Worm (Caenorhabditis elegans) whole organism, young adult: Measurements from ENCODE around the gene F23B2.10.

ENCODE experiments used
- B0019.2 ChIP-seq: fragments of 200-800 bp; sonication (Bioruptor generic); conservative IDR thresholded peaks from 2 replicates; pipeline ENCODE4 v1.3.6; 2022; ENCODE audit warnings: missing genetic modification reagents, missing genetic modification characterization, missing compliant biosample characterization
- C06A6.2 ChIP-seq: fragments of 200-800 bp; sonication (Bioruptor generic); conservative IDR thresholded peaks from 2 replicates; pipeline ENCODE4 v1.3.6; 2022; ENCODE audit warnings: missing genetic modification characterization, missing compliant biosample characterization
- D2030.7 ChIP-seq: fragments of 200-800 bp; sonication (Bioruptor generic); IDR thresholded peaks from 2 replicates; pipeline ENCODE4 v1.3.6; 2022; ENCODE audit warnings: missing genetic modification reagents, missing genetic modification characterization, missing compliant biosample characterization
- F22D6.2 ChIP-seq: sonication (generic microtip); optimal IDR thresholded peaks from 2 replicates; lab custom pipeline; 2016; ENCODE audit warnings: mild to moderate bottlenecking, missing genetic modification characterization, missing compliant biosample characterization
- F23B12.7 ChIP-seq: sonication (generic microtip); optimal IDR thresholded peaks from 2 replicates; lab custom pipeline; 2017; ENCODE audit warnings: missing genetic modification characterization, mild to moderate bottlenecking, missing compliant biosample characterization, antibody characterized with exemption, moderate library complexity; ENCODE audit not compliant: insufficient read depth
- F37B4.10 ChIP-seq: fragments of 200-800 bp; sonication (Bioruptor generic); IDR thresholded peaks from 2 replicates; pipeline ENCODE4 v1.3.6; 2022; ENCODE audit warnings: missing genetic modification characterization, missing compliant biosample characterization
- F49E8.2 ChIP-seq: sonication (generic microtip); optimal IDR thresholded peaks from 3 replicates; lab custom pipeline; 2017; ENCODE audit warnings: missing genetic modification characterization, mild to moderate bottlenecking, missing compliant biosample characterization, antibody characterized with exemption, moderate library complexity; ENCODE audit not compliant: insufficient read depth
- K12H6.12 ChIP-seq: fragments of 200-800 bp; sonication (Bioruptor generic); optimal IDR thresholded peaks from 2 replicates; lab custom pipeline; 2018; ENCODE audit warnings: mild to moderate bottlenecking, missing genetic modification characterization, missing compliant biosample characterization
- Y67H2A.10 ChIP-seq: fragments of 200-800 bp; sonication (Bioruptor generic); conservative IDR thresholded peaks from 2 replicates; pipeline ENCODE4 v1.3.6; 2022; ENCODE audit warnings: missing genetic modification reagents, missing genetic modification characterization, missing compliant biosample characterization
- atf-7 ChIP-seq: sonication (generic microtip); optimal IDR thresholded peaks from 2 replicates; lab custom pipeline; 2017; ENCODE audit warnings: mild to moderate bottlenecking, missing genetic modification characterization, missing compliant biosample characterization
- attf-6 ChIP-seq: fragments of 200-800 bp; sonication (Bioruptor generic); IDR thresholded peaks from 2 replicates; pipeline ENCODE4 v1.3.6; 2022; ENCODE audit warnings: missing genetic modification reagents, missing genetic modification characterization, missing compliant biosample characterization
- bed-2 ChIP-seq: fragments of 200-800 bp; sonication (Bioruptor generic); IDR thresholded peaks from 2 replicates; pipeline ENCODE4 v1.3.6; 2022; ENCODE audit warnings: missing genetic modification reagents, missing genetic modification characterization, missing compliant biosample characterization
- ceh-100 ChIP-seq: fragments of 200-800 bp; sonication (Bioruptor generic); IDR thresholded peaks from 2 replicates; pipeline ENCODE4 v1.3.6; 2022; ENCODE audit warnings: missing genetic modification reagents, missing genetic modification characterization, missing compliant biosample characterization
- ceh-58 ChIP-seq: fragments of 200-800 bp; sonication (Bioruptor generic); IDR thresholded peaks from 2 replicates; pipeline ENCODE4 v1.3.6; 2022; ENCODE audit warnings: missing genetic modification characterization, missing compliant biosample characterization
- fkh-3 ChIP-seq: sonication (generic microtip); optimal IDR thresholded peaks from 2 replicates; lab custom pipeline; 2016; ENCODE audit warnings: mild to moderate bottlenecking, missing genetic modification characterization, missing compliant biosample characterization
- gei-17 ChIP-seq: fragments of 200-800 bp; sonication (Bioruptor generic); optimal IDR thresholded peaks from 2 replicates; lab custom pipeline; 2018; ENCODE audit warnings: mild to moderate bottlenecking, missing genetic modification characterization, missing compliant biosample characterization
- hlh-12 ChIP-seq: sonication (generic microtip); optimal IDR thresholded peaks from 2 replicates; lab custom pipeline; 2016; ENCODE audit warnings: missing genetic modification characterization, missing compliant biosample characterization
- hlh-26 ChIP-seq: fragments of 200-800 bp; sonication (Bioruptor generic); conservative IDR thresholded peaks from 2 replicates; pipeline ENCODE4 v1.3.6; 2022; ENCODE audit warnings: missing genetic modification reagents, missing genetic modification characterization, missing compliant biosample characterization
- hmg-1.2 ChIP-seq: fragments of 200-800 bp; sonication (Bioruptor generic); IDR thresholded peaks from 2 replicates; pipeline ENCODE4 v1.3.6; 2022; ENCODE audit warnings: missing genetic modification reagents, missing genetic modification characterization, missing compliant biosample characterization
- hmg-20 ChIP-seq: fragments of 200-800 bp; sonication (Bioruptor generic); IDR thresholded peaks from 2 replicates; pipeline ENCODE4 v1.3.6; 2022; ENCODE audit warnings: missing genetic modification reagents, missing genetic modification characterization, missing compliant biosample characterization
- hsf-1 ChIP-seq: fragments of 200-800 bp; sonication (Bioruptor generic); IDR thresholded peaks from 2 replicates; pipeline ENCODE4 v1.3.6; 2022; ENCODE audit warnings: missing genetic modification reagents, missing genetic modification characterization, missing compliant biosample characterization
- lin-40 ChIP-seq: sonication (generic microtip); optimal IDR thresholded peaks from 2 replicates; lab custom pipeline; 2016; ENCODE audit warnings: missing genetic modification characterization, mild to moderate bottlenecking, missing compliant biosample characterization, missing genotype, missing genetic modification reagents
- lsl-1 ChIP-seq: fragments of 200-800 bp; sonication (Bioruptor generic); optimal IDR thresholded peaks from 2 replicates; lab custom pipeline; 2018; ENCODE audit warnings: mild to moderate bottlenecking, missing genetic modification characterization, moderate library complexity, missing compliant biosample characterization
- madf-10 ChIP-seq: sonication (generic microtip); optimal IDR thresholded peaks from 2 replicates; lab custom pipeline; 2016; ENCODE audit warnings: mild to moderate bottlenecking, missing genetic modification characterization, missing compliant biosample characterization
- madf-3 ChIP-seq: fragments of 200-800 bp; sonication (Bioruptor generic); IDR thresholded peaks from 2 replicates; pipeline ENCODE4 v1.3.6; 2022; ENCODE audit warnings: missing genetic modification reagents, missing genetic modification characterization, missing compliant biosample characterization
- madf-6 ChIP-seq: fragments of 200-800 bp; sonication (Bioruptor generic); IDR thresholded peaks from 2 replicates; pipeline ENCODE4 v1.3.6; 2022; ENCODE audit warnings: missing genetic modification reagents, missing genetic modification characterization, missing compliant biosample characterization
- madf-8 ChIP-seq: fragments of 200-800 bp; sonication (Bioruptor generic); conservative IDR thresholded peaks from 2 replicates; pipeline ENCODE4 v1.3.6; 2022; ENCODE audit warnings: missing genetic modification reagents, missing genetic modification characterization, missing compliant biosample characterization
- nhr-120 ChIP-seq: fragments of 200-800 bp; sonication (Bioruptor generic); IDR thresholded peaks from 2 replicates; pipeline ENCODE4 v1.3.6; 2022; ENCODE audit warnings: missing genetic modification characterization, missing compliant biosample characterization
- nhr-80 ChIP-seq: sonication (generic microtip); optimal IDR thresholded peaks from 2 replicates; lab custom pipeline; 2016; ENCODE audit warnings: missing genetic modification characterization, missing compliant biosample characterization
- rcor-1 ChIP-seq: fragments of 200-800 bp; sonication (Bioruptor generic); IDR thresholded peaks from 2 replicates; pipeline ENCODE4 v1.3.6; 2022; ENCODE audit warnings: missing genetic modification reagents, missing genetic modification characterization, missing compliant biosample characterization
- rec-8 ChIP-seq, 2 experiments: sonication (generic microtip); optimal IDR thresholded peaks; 2 replicates each; lab custom pipeline; 2016; ENCODE audit warnings: mild to moderate bottlenecking in 2 of 2, missing genetic modification characterization in 2 of 2, missing genetic modification reagents in 2 of 2, missing genotype in 2 of 2, missing biosample characterization in 1 of 2, missing compliant biosample characterization in 1 of 2, moderate library complexity in 1 of 2
- sdz-38 ChIP-seq: sonication (generic microtip); optimal IDR thresholded peaks from 2 replicates; lab custom pipeline; 2016; ENCODE audit warnings: missing genotype, missing genetic modification characterization, missing compliant biosample characterization
- snpc-1.1 ChIP-seq: sonication (generic microtip); optimal IDR thresholded peaks from 2 replicates; lab custom pipeline; 2017; ENCODE audit warnings: missing genetic modification characterization, mild to moderate bottlenecking, missing compliant biosample characterization, antibody characterized with exemption, moderate library complexity, missing genotype, missing genetic modification reagents; ENCODE audit not compliant: insufficient read depth
- snpc-1.3 ChIP-seq: sonication (generic microtip); optimal IDR thresholded peaks from 2 replicates; lab custom pipeline; 2017; ENCODE audit warnings: missing genetic modification characterization, mild to moderate bottlenecking, missing compliant biosample characterization, antibody characterized with exemption, moderate library complexity, missing genotype, missing genetic modification reagents; ENCODE audit not compliant: insufficient read depth
- snpc-3.4 ChIP-seq: sonication (generic microtip); optimal IDR thresholded peaks from 2 replicates; lab custom pipeline; 2017; ENCODE audit warnings: missing genetic modification characterization, mild to moderate bottlenecking, missing compliant biosample characterization, antibody characterized with exemption, moderate library complexity, missing genotype, missing genetic modification reagents
- snpc-4 ChIP-seq, 5 experiments: fragments of 150-350 bp in 1 of 5; sonication (generic microtip) in 4 of 5; optimal IDR thresholded peaks; 2 replicates each; lab custom pipeline; 2014 to 2018; ENCODE audit warnings: missing genetic modification characterization in 5 of 5, missing biosample characterization in 3 of 5, antibody characterized with exemption in 2 of 5, mild to moderate bottlenecking in 2 of 5, missing compliant biosample characterization in 2 of 5, missing genotype in 2 of 5, moderate library complexity in 2 of 5, missing genetic modification reagents in 1 of 5
- tbp1 ChIP-seq: fragments of 200-800 bp; sonication (Bioruptor generic); optimal IDR thresholded peaks from 2 replicates; lab custom pipeline; 2018; ENCODE audit warnings: mild to moderate bottlenecking, missing genetic modification characterization, missing compliant biosample characterization
- tbx-9 ChIP-seq: sonication (generic microtip); optimal IDR thresholded peaks from 2 replicates; lab custom pipeline; 2016; ENCODE audit warnings: borderline replicate concordance, missing genetic modification characterization, inconsistent platforms, missing compliant biosample characterization
- tlf-1 ChIP-seq: fragments of 200-800 bp; sonication (Bioruptor generic); optimal IDR thresholded peaks from 2 replicates; lab custom pipeline; 2018; ENCODE audit warnings: mild to moderate bottlenecking, missing genetic modification characterization, missing compliant biosample characterization
- ztf-26 ChIP-seq: sonication (generic microtip); optimal IDR thresholded peaks from 2 replicates; lab custom pipeline; 2017; ENCODE audit warnings: missing genetic modification characterization, missing compliant biosample characterization
- ztf-28 ChIP-seq: fragments of 200-800 bp; sonication (Bioruptor generic); IDR thresholded peaks from 2 replicates; pipeline ENCODE4 v1.3.6; 2022; ENCODE audit warnings: missing genetic modification reagents, missing genetic modification characterization, missing compliant biosample characterization
- ztf-3 ChIP-seq: fragments of 200-800 bp; sonication (Bioruptor generic); optimal IDR thresholded peaks from 2 replicates; lab custom pipeline; 2018; ENCODE audit warnings: mild to moderate bottlenecking, missing genetic modification characterization, missing compliant biosample characterization

Gene F23B2.10

ce11 chrIV:9144405-9144804 lies 9.8 kb downstream of the F23B2.10 start, which contains the start of gene flp-1:
Gene flp-1, plus strand, starts transcription at chrIV:9144705.
- TF ChIP-seq bed-2 (GFP tag; lab: Robert Waterston, UW) (no peak), madf-3 (no peak), fkh-3 (no peak), hlh-26 (GFP tag; lab: Robert Waterston, UW) (no peak), hlh-12 (tag; lab: Kevin White, UChicago) (no peak), C06A6.2 (GFP tag; lab: Robert Waterston, UW) (no peak), ceh-100 (GFP tag; lab: Robert Waterston, UW) (no peak), ztf-3 (GFP tag; lab: Kevin White, UChicago) (no peak)

DNA sequence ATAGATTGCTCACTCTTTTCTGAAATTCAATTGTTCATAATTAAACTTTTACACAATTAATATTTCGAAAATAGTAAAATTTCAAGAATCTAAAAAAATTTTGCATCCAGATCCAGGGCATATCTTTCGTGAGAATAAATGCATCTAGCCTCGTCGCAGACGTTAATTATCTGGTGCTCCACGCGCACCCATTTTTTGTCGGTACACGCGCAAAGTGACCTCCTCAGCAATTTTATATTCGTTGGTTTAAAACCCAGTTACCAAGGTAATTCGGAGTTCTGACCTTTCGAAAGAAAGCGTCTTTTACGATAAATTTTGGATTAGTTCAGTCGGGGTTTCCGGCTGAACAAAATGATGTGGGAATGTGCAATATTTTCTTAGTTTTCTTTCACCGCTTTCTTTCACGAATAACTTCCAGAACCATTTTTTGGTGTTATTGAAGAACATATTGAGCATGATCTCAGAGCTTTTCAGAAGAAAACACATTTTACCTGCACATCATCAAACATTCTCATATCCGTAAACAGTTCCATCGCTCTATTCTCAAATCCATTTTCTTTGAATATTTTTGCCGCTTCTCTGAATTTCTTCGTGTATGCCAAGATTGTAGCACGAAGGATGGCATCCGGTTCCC lies 13.9 kb downstream of the F23B2.10 start:
- TF ChIP-seq tlf-1 (no peak), F49E8.2 (tag; lab: Kevin White, UChicago) (peak; percentile 8), snpc-1.3 (peak; percentile 34), snpc-1.1 (tag; lab: Kevin White, UChicago) (peak; percentile 92), snpc-3.4 (peak; percentile 78), madf-6 (GFP tag; lab: Robert Waterston, UW) (peak; percentile 67), nhr-120 (GFP tag; lab: Robert Waterston, UW) (no peak), lsl-1 (GFP tag; lab: Kevin White, UChicago) (peak; percentile 45), B0019.2 (GFP tag; lab: Robert Waterston, UW) (no peak), hmg-1.2 (GFP tag; lab: Robert Waterston, UW) (peak; percentile 56), rec-8 (tag; optimal IDR thresholded peaks at IDR 0.05; lab: Kevin White, UChicago) (no peak), attf-6 (peak; percentile 93), D2030.7 (peak; percentile 43; the same call in 1 of the 2 replicates), madf-8 (no peak), tbp1 (GFP tag; lab: Kevin White, UChicago) (peak; percentile 73), F37B4.10 (GFP tag; lab: Robert Waterston, UW) (no peak), snpc-4 (GFP tag; optimal IDR thresholded peaks at IDR 0.05; lab: Kevin White, UChicago) (peak; percentile 82), snpc-4 (tag; optimal IDR thresholded peaks at IDR 0.05; lab: Kevin White, UChicago) (peak; percentile 86 to 97 (median 94))

ce11 chrIV:9135377-9135776 lies 18.8 kb downstream of the F23B2.10 start, which contains the start of gene delm-1:
Gene delm-1, minus strand, starts transcription at chrIV:9135477.
- TF ChIP-seq lin-40 (tag; lab: Kevin White, UChicago) (no peak), F22D6.2 (tag; lab: Kevin White, UChicago) (no peak), gei-17 (no peak), ztf-28 (GFP tag; lab: Robert Waterston, UW) (no peak)

DNA sequence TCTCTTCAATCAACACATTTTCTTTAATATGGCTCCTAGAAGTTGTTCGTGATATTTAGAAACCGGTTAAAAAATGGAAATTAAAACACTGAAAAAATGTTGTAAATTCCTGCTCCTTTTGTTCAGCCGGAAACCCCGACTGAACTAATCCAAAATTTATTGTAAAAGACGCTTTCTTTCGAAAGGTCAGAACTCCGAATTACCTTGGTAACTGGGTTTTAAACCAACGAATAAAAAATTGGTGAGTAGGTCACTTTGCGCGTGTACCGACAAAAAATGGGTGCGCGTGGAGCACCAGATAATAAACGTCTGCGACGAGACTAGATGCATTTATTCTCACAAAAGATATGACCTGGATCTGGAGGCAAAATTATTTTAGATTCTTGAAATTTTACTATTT lies 23.6 kb downstream of the F23B2.10 start:
- TF ChIP-seq ztf-26 (tag; lab: Kevin White, UChicago) (no peak), sdz-38 (tag; lab: Kevin White, UChicago) (no peak), madf-10 (tag; lab: Kevin White, UChicago) (no peak), F23B12.7 (tag; lab: Kevin White, UChicago) (no peak), tbp1 (GFP tag; lab: Kevin White, UChicago) (peak; percentile 72), ztf-28 (GFP tag; lab: Robert Waterston, UW) (no peak), hsf-1 (GFP tag; lab: Robert Waterston, UW) (no peak), tbx-9 (tag; lab: Kevin White, UChicago) (no peak), atf-7 (no peak), ceh-58 (GFP tag; lab: Robert Waterston, UW) (no peak), snpc-4 (GFP tag; optimal IDR thresholded peaks at IDR 0.05; lab: Kevin White, UChicago) (peak; percentile 79), snpc-4 (tag; optimal IDR thresholded peaks at IDR 0.05; lab: Kevin White, UChicago) (peak; percentile 83 to 97 (median 92)), rcor-1 (GFP tag; lab: Robert Waterston, UW) (peak; percentile 46; the same call in 1 of the 2 replicates), K12H6.12 (no peak), hmg-20 (GFP tag; lab: Robert Waterston, UW) (0 out of 2 replicates have a peak, but pooled peaks have one; percentile 32), bed-2 (GFP tag; lab: Robert Waterston, UW) (no peak), nhr-80 (no peak), Y67H2A.10 (no peak), madf-6 (GFP tag; lab: Robert Waterston, UW) (peak; percentile 69)
